Worm (Caenorhabditis elegans) whole organism, L1 larva: Measurements from ENCODE around the gene srd-39.

Experiments
- F16B12.6 ChIP-seq: fragments of 150-350 bp; optimal IDR thresholded peaks from 2 replicates; lab custom pipeline; 2014; ENCODE audit warnings: missing biosample characterization, missing genetic modification characterization
- ama-1 ChIP-seq: fragments of 150-350 bp; optimal IDR thresholded peaks from 2 replicates; lab custom pipeline; 2014
- ceh-82 ChIP-seq, 3 experiments: fragments of 150-350 bp in 1 of 3; sonication (generic microtip) in 2 of 3; optimal IDR thresholded peaks; 2 replicates each; lab custom pipeline; 2014 to 2017; ENCODE audit warnings: missing biosample characterization in 3 of 3, missing genetic modification characterization in 3 of 3
- fkh-4 ChIP-seq: sonication (generic microtip); optimal IDR thresholded peaks from 2 replicates; lab custom pipeline; 2016; ENCODE audit warnings: missing compliant biosample characterization, missing genetic modification characterization, borderline replicate concordance
- hpl-2 ChIP-seq: fragments of 150-350 bp; optimal IDR thresholded peaks from 2 replicates; lab custom pipeline; 2014; ENCODE audit warnings: missing biosample characterization, missing genetic modification reagents, missing genetic modification characterization
- lin-39 ChIP-seq: fragments of 150-350 bp; optimal IDR thresholded peaks from 2 replicates; lab custom pipeline; 2014; ENCODE audit warnings: missing biosample characterization, missing genetic modification reagents, missing genetic modification characterization
- nhr-237 ChIP-seq: fragments of 150-350 bp; optimal IDR thresholded peaks from 2 replicates; lab custom pipeline; 2014; ENCODE audit warnings: missing biosample characterization, missing genetic modification characterization
- nhr-85 ChIP-seq: sonication (generic microtip); peaks from one replicate; lab custom pipeline; 2016; ENCODE audit warnings: missing genetic modification characterization, inconsistent platforms, missing compliant biosample characterization
- vab-15 ChIP-seq: sonication (generic microtip); optimal IDR thresholded peaks from 2 replicates; lab custom pipeline; 2017; ENCODE audit warnings: missing genotype, mild to moderate bottlenecking, missing genetic modification characterization, missing compliant biosample characterization

DNA sequence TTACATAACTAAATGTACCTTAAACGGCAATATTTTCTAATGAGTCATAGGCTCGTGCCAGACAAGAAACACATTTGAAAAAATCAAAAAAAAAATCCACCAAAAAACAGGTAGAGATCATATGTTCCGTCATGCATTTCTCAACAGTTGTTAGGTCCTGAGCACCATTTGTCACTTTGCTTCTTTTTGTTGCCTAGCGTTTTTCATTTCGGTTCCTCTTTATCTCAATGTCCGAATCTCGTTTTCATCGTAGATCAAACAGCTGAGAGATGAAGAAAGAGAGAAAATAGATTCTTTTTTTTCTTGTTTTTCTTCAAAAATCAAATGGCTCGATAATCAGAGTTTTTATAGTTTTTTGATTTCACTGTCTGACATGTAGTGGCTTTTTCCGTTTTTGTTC, 40.6 kb upstream of the srd-39 start:
- TF ChIP-seq hpl-2 (GFP tag; lab: Kevin White, UChicago) = no peak
- no peak for TF ChIP-seq nhr-237 (tag; lab: Kevin White, UChicago)
- peak; percentile 25 for TF ChIP-seq lin-39
- no peak for TF ChIP-seq ama-1
- TF ChIP-seq nhr-85 = peak; percentile 51
- TF ChIP-seq F16B12.6 (tag; lab: Kevin White, UChicago) = no peak
- no peak for TF ChIP-seq vab-15 (tag; lab: Kevin White, UChicago)
- no peak for TF ChIP-seq fkh-4 (tag; lab: Kevin White, UChicago)
- no peak for TF ChIP-seq ceh-82 (tag; optimal IDR thresholded peaks at IDR 0.05; lab: Kevin White, UChicago)
